Worm (Caenorhabditis elegans) whole organism, young adult: ENCODE results near the gene istr-1.

ENCODE experiments used
- C06A6.2 ChIP-seq: fragments of 200-800 bp; sonication (Bioruptor generic); conservative IDR thresholded peaks from 2 replicates; pipeline ENCODE4 v1.3.6; 2022; ENCODE audit warnings: missing genetic modification characterization, missing compliant biosample characterization
- F49E8.2 ChIP-seq: sonication (generic microtip); optimal IDR thresholded peaks from 3 replicates; lab custom pipeline; 2017; ENCODE audit warnings: missing genetic modification characterization, mild to moderate bottlenecking, missing compliant biosample characterization, antibody characterized with exemption, moderate library complexity; ENCODE audit not compliant: insufficient read depth
- F55B11.4 ChIP-seq: sonication (generic microtip); optimal IDR thresholded peaks from 2 replicates; lab custom pipeline; 2016; ENCODE audit warnings: missing compliant biosample characterization, missing genetic modification characterization, borderline replicate concordance; ENCODE audit not compliant: insufficient read depth
- K12H6.12 ChIP-seq: fragments of 200-800 bp; sonication (Bioruptor generic); optimal IDR thresholded peaks from 2 replicates; lab custom pipeline; 2018; ENCODE audit warnings: mild to moderate bottlenecking, missing genetic modification characterization, missing compliant biosample characterization
- T26A5.8 ChIP-seq: sonication (generic microtip); optimal IDR thresholded peaks from 2 replicates; lab custom pipeline; 2016; ENCODE audit warnings: missing genetic modification characterization, missing compliant biosample characterization
- Y56A3A.18 ChIP-seq: fragments of 200-800 bp; sonication (Bioruptor generic); IDR thresholded peaks from 2 replicates; pipeline ENCODE4 v1.3.6; 2022; ENCODE audit warnings: missing genetic modification reagents, missing genetic modification characterization, missing compliant biosample characterization
- Y95B8A.8 ChIP-seq: fragments of 200-800 bp; sonication (Bioruptor generic); IDR thresholded peaks from 2 replicates; pipeline ENCODE4 v1.3.6; 2022; ENCODE audit warnings: missing genetic modification reagents, missing genetic modification characterization, missing compliant biosample characterization
- atf-7 ChIP-seq: sonication (generic microtip); optimal IDR thresholded peaks from 2 replicates; lab custom pipeline; 2017; ENCODE audit warnings: mild to moderate bottlenecking, missing genetic modification characterization, missing compliant biosample characterization
- athp-1 ChIP-seq: sonication (generic microtip); optimal IDR thresholded peaks from 2 replicates; lab custom pipeline; 2017; ENCODE audit warnings: mild to moderate bottlenecking, missing genetic modification characterization, missing compliant biosample characterization
- attf-5 ChIP-seq: fragments of 200-800 bp; sonication (Bioruptor generic); optimal IDR thresholded peaks from 2 replicates; lab custom pipeline; 2018; ENCODE audit warnings: mild to moderate bottlenecking, missing genetic modification characterization, missing compliant biosample characterization
- bed-2 ChIP-seq: fragments of 200-800 bp; sonication (Bioruptor generic); IDR thresholded peaks from 2 replicates; pipeline ENCODE4 v1.3.6; 2022; ENCODE audit warnings: missing genetic modification reagents, missing genetic modification characterization, missing compliant biosample characterization
- ccch-3 ChIP-seq: fragments of 200-800 bp; sonication (Bioruptor generic); optimal IDR thresholded peaks from 2 replicates; lab custom pipeline; 2018; ENCODE audit warnings: mild to moderate bottlenecking, missing genetic modification characterization, missing compliant biosample characterization
- cebp-2 ChIP-seq: fragments of 200-800 bp; sonication (Bioruptor generic); IDR thresholded peaks from 2 replicates; pipeline ENCODE4 v1.3.6; 2022; ENCODE audit warnings: missing genetic modification characterization, missing compliant biosample characterization
- ceh-91 ChIP-seq: fragments of 200-800 bp; sonication (Bioruptor generic); IDR thresholded peaks from 2 replicates; pipeline ENCODE4 v1.3.6; 2022; ENCODE audit warnings: missing genetic modification reagents, missing genetic modification characterization, missing compliant biosample characterization
- chd-7 ChIP-seq: sonication (generic microtip); optimal IDR thresholded peaks from 2 replicates; lab custom pipeline; 2016; ENCODE audit warnings: mild to moderate bottlenecking, missing genetic modification characterization, moderate library complexity, missing compliant biosample characterization
- die-1 ChIP-seq: sonication (generic microtip); optimal IDR thresholded peaks from 2 replicates; lab custom pipeline; 2016; ENCODE audit warnings: missing genotype, mild to moderate bottlenecking, missing genetic modification characterization, missing compliant biosample characterization
- efl-1 ChIP-seq: fragments of 150-350 bp; optimal IDR thresholded peaks from 2 replicates; lab custom pipeline; 2014; ENCODE audit warnings: missing biosample characterization, missing genetic modification reagents, missing genetic modification characterization
- egl-18 ChIP-seq: fragments of 200-800 bp; sonication (Bioruptor generic); IDR thresholded peaks from 2 replicates; pipeline ENCODE4 v1.3.6; 2022; ENCODE audit warnings: missing genetic modification reagents, missing genetic modification characterization, missing compliant biosample characterization
- egrh-3 ChIP-seq: fragments of 200-800 bp; sonication (Bioruptor generic); IDR thresholded peaks from 2 replicates; pipeline ENCODE4 v1.3.6; 2022; ENCODE audit warnings: missing genetic modification reagents, missing genetic modification characterization, missing compliant biosample characterization
- ekl-4 ChIP-seq: fragments of 200-800 bp; sonication (Bioruptor generic); IDR thresholded peaks from 2 replicates; pipeline ENCODE4 v1.3.6; 2022; ENCODE audit warnings: missing genetic modification reagents, missing genetic modification characterization, missing compliant biosample characterization
- hlh-26 ChIP-seq: fragments of 200-800 bp; sonication (Bioruptor generic); conservative IDR thresholded peaks from 2 replicates; pipeline ENCODE4 v1.3.6; 2022; ENCODE audit warnings: missing genetic modification reagents, missing genetic modification characterization, missing compliant biosample characterization
- hmg-1.2 ChIP-seq: fragments of 200-800 bp; sonication (Bioruptor generic); IDR thresholded peaks from 2 replicates; pipeline ENCODE4 v1.3.6; 2022; ENCODE audit warnings: missing genetic modification reagents, missing genetic modification characterization, missing compliant biosample characterization
- hmg-20 ChIP-seq: fragments of 200-800 bp; sonication (Bioruptor generic); IDR thresholded peaks from 2 replicates; pipeline ENCODE4 v1.3.6; 2022; ENCODE audit warnings: missing genetic modification reagents, missing genetic modification characterization, missing compliant biosample characterization
- hrde-1 ChIP-seq: sonication (generic microtip); optimal IDR thresholded peaks from 2 replicates; lab custom pipeline; 2016; ENCODE audit warnings: missing genetic modification characterization, mild to moderate bottlenecking, missing compliant biosample characterization, moderate library complexity, missing genotype, missing genetic modification reagents, borderline replicate concordance
- hsf-1 ChIP-seq: fragments of 200-800 bp; sonication (Bioruptor generic); IDR thresholded peaks from 2 replicates; pipeline ENCODE4 v1.3.6; 2022; ENCODE audit warnings: missing genetic modification reagents, missing genetic modification characterization, missing compliant biosample characterization
- lag-1 ChIP-seq: fragments of 200-800 bp; sonication (Bioruptor generic); IDR thresholded peaks from 2 replicates; pipeline ENCODE4 v1.3.6; 2022; ENCODE audit warnings: missing genetic modification reagents, missing genetic modification characterization, missing compliant biosample characterization
- lin-26 ChIP-seq: fragments of 200-800 bp; sonication (Bioruptor generic); IDR thresholded peaks from 2 replicates; pipeline ENCODE4 v1.3.6; 2022; ENCODE audit warnings: missing genetic modification reagents, missing genetic modification characterization, missing compliant biosample characterization
- lir-1 ChIP-seq: fragments of 200-800 bp; sonication (Bioruptor generic); conservative IDR thresholded peaks from 2 replicates; pipeline ENCODE4 v1.3.6; 2022; ENCODE audit warnings: missing genetic modification reagents, missing genetic modification characterization, missing compliant biosample characterization
- lsl-1 ChIP-seq: fragments of 200-800 bp; sonication (Bioruptor generic); optimal IDR thresholded peaks from 2 replicates; lab custom pipeline; 2018; ENCODE audit warnings: mild to moderate bottlenecking, missing genetic modification characterization, moderate library complexity, missing compliant biosample characterization
- lsy-27 ChIP-seq: sonication (generic microtip); optimal IDR thresholded peaks from 2 replicates; lab custom pipeline; 2017; ENCODE audit warnings: missing genetic modification characterization, mild to moderate bottlenecking, missing compliant biosample characterization, antibody characterized with exemption, missing genotype, borderline replicate concordance; ENCODE audit not compliant: insufficient read depth
- nhr-120 ChIP-seq: fragments of 200-800 bp; sonication (Bioruptor generic); IDR thresholded peaks from 2 replicates; pipeline ENCODE4 v1.3.6; 2022; ENCODE audit warnings: missing genetic modification characterization, missing compliant biosample characterization
- nhr-27 ChIP-seq: fragments of 200-800 bp; sonication (Bioruptor generic); optimal IDR thresholded peaks from 2 replicates; lab custom pipeline; 2018; ENCODE audit warnings: mild to moderate bottlenecking, missing genetic modification characterization, moderate library complexity, missing compliant biosample characterization
- nhr-80 ChIP-seq: sonication (generic microtip); optimal IDR thresholded peaks from 2 replicates; lab custom pipeline; 2016; ENCODE audit warnings: missing genetic modification characterization, missing compliant biosample characterization
- rcor-1 ChIP-seq: fragments of 200-800 bp; sonication (Bioruptor generic); IDR thresholded peaks from 2 replicates; pipeline ENCODE4 v1.3.6; 2022; ENCODE audit warnings: missing genetic modification reagents, missing genetic modification characterization, missing compliant biosample characterization
- rec-8 ChIP-seq, 2 experiments: sonication (generic microtip); optimal IDR thresholded peaks; 2 replicates each; lab custom pipeline; 2016; ENCODE audit warnings: mild to moderate bottlenecking in 2 of 2, missing genetic modification characterization in 2 of 2, missing genetic modification reagents in 2 of 2, missing genotype in 2 of 2, missing biosample characterization in 1 of 2, missing compliant biosample characterization in 1 of 2, moderate library complexity in 1 of 2
- rpc-1 ChIP-seq, 2 experiments: fragments of 150-350 bp in 1 of 2; sonication (generic microtip) in 1 of 2; optimal IDR thresholded peaks; 2 replicates each; lab custom pipeline; 2014 to 2018; ENCODE audit warnings: missing biosample characterization in 1 of 2, missing genetic modification characterization in 1 of 2, missing genetic modification reagents in 1 of 2, missing genotype in 1 of 2
- sea-2 ChIP-seq: fragments of 200-800 bp; sonication (Bioruptor generic); IDR thresholded peaks from 2 replicates; pipeline ENCODE4 v1.3.6; 2022; ENCODE audit warnings: missing genetic modification characterization, missing compliant biosample characterization
- snpc-1.1 ChIP-seq: sonication (generic microtip); optimal IDR thresholded peaks from 2 replicates; lab custom pipeline; 2017; ENCODE audit warnings: missing genetic modification characterization, mild to moderate bottlenecking, missing compliant biosample characterization, antibody characterized with exemption, moderate library complexity, missing genotype, missing genetic modification reagents; ENCODE audit not compliant: insufficient read depth
- snpc-3.4 ChIP-seq: sonication (generic microtip); optimal IDR thresholded peaks from 2 replicates; lab custom pipeline; 2017; ENCODE audit warnings: missing genetic modification characterization, mild to moderate bottlenecking, missing compliant biosample characterization, antibody characterized with exemption, moderate library complexity, missing genotype, missing genetic modification reagents
- sptf-2 ChIP-seq: fragments of 200-800 bp; sonication (Bioruptor generic); optimal IDR thresholded peaks from 2 replicates; lab custom pipeline; 2018; ENCODE audit warnings: mild to moderate bottlenecking, missing genetic modification characterization, missing compliant biosample characterization
- tbx-9 ChIP-seq: sonication (generic microtip); optimal IDR thresholded peaks from 2 replicates; lab custom pipeline; 2016; ENCODE audit warnings: borderline replicate concordance, missing genetic modification characterization, inconsistent platforms, missing compliant biosample characterization
- tlf-1 ChIP-seq: fragments of 200-800 bp; sonication (Bioruptor generic); optimal IDR thresholded peaks from 2 replicates; lab custom pipeline; 2018; ENCODE audit warnings: mild to moderate bottlenecking, missing genetic modification characterization, missing compliant biosample characterization
- unc-130 ChIP-seq: sonication (generic microtip); optimal IDR thresholded peaks from 2 replicates; lab custom pipeline; 2016; ENCODE audit warnings: missing genetic modification reagents, missing genetic modification characterization, missing compliant biosample characterization
- unc-62 ChIP-seq: fragments of 150-350 bp; optimal IDR thresholded peaks from 2 replicates; lab custom pipeline; 2014; ENCODE audit warnings: missing biosample characterization, missing genetic modification reagents, missing genetic modification characterization
- ztf-22 ChIP-seq: fragments of 200-800 bp; sonication (Bioruptor generic); optimal IDR thresholded peaks from 2 replicates; lab custom pipeline; 2018; ENCODE audit warnings: mild to moderate bottlenecking, missing genetic modification characterization, moderate library complexity, missing compliant biosample characterization
- ztf-28 ChIP-seq: fragments of 200-800 bp; sonication (Bioruptor generic); IDR thresholded peaks from 2 replicates; pipeline ENCODE4 v1.3.6; 2022; ENCODE audit warnings: missing genetic modification reagents, missing genetic modification characterization, missing compliant biosample characterization
- ztf-3 ChIP-seq: fragments of 200-800 bp; sonication (Bioruptor generic); optimal IDR thresholded peaks from 2 replicates; lab custom pipeline; 2018; ENCODE audit warnings: mild to moderate bottlenecking, missing genetic modification characterization, missing compliant biosample characterization
- ztf-6 ChIP-seq: fragments of 200-800 bp; sonication (Bioruptor generic); IDR thresholded peaks from 2 replicates; pipeline ENCODE4 v1.3.6; 2022; ENCODE audit warnings: missing genetic modification reagents, missing genetic modification characterization, missing compliant biosample characterization

The istr-1 gene

ce11 chrV:12659426-12659825, 38.2 kb upstream of the istr-1 start, which contains the start of gene ccch-3:
TSS of gene ccch-3 (minus strand) at chrV:12659687.
- TF ChIP-seq tlf-1 (peak; percentile 59), egrh-3 (GFP tag; lab: Robert Waterston, UW) (no peak), ztf-28 (no peak), lir-1 (GFP tag; lab: Robert Waterston, UW) (0 out of 2 replicates have a peak, but pooled peaks have one; percentile 46), bed-2 (no peak), cebp-2 (GFP tag; lab: Robert Waterston, UW) (no peak), snpc-3.4 (tag; lab: Kevin White, UChicago) (peak; percentile 60), lsy-27 (tag; lab: Kevin White, UChicago) (no peak), ztf-6 (GFP tag; lab: Robert Waterston, UW) (no peak), lsl-1 (peak; percentile 52), unc-62 (GFP tag; lab: Kevin White, UChicago) (no peak), atf-7 (tag; lab: Kevin White, UChicago) (peak; percentile 65), F49E8.2 (tag; lab: Kevin White, UChicago) (peak; percentile 20), rpc-1 (optimal IDR thresholded peaks at IDR 0.05; lab: Kevin White, UChicago) (no peak), rpc-1 (tag; optimal IDR thresholded peaks at IDR 0.05; lab: Kevin White, UChicago) (no peak), chd-7 (tag; lab: Kevin White, UChicago) (peak; percentile 51), nhr-120 (no peak), die-1 (no peak), hlh-26 (GFP tag; lab: Robert Waterston, UW) (no peak), ccch-3 (GFP tag; lab: Kevin White, UChicago) (no peak), sea-2 (GFP tag; lab: Robert Waterston, UW) (no peak), K12H6.12 (tag; lab: Kevin White, UChicago) (peak; percentile 5), ztf-22 (GFP tag; lab: Kevin White, UChicago) (no peak), athp-1 (tag; lab: Kevin White, UChicago) (peak; percentile 32), nhr-27 (tag; lab: Kevin White, UChicago) (no peak), rec-8 (tag; optimal IDR thresholded peaks at IDR 0.05; lab: Kevin White, UChicago) (no peak), hrde-1 (tag; lab: Kevin White, UChicago) (peak; percentile 32), tbx-9 (tag; lab: Kevin White, UChicago) (no peak), hmg-20 (GFP tag; lab: Robert Waterston, UW) (0 out of 2 replicates have a peak, but pooled peaks have one; percentile 10), efl-1 (GFP tag; lab: Kevin White, UChicago) (no peak), C06A6.2 (GFP tag; lab: Robert Waterston, UW) (no peak), lin-26 (GFP tag; lab: Robert Waterston, UW) (peak; percentile 44; the same call in 1 of the 2 replicates), ztf-3 (no peak), snpc-1.1 (no peak), attf-5 (GFP tag; lab: Kevin White, UChicago) (peak; percentile 80), nhr-80 (tag; lab: Kevin White, UChicago) (peak; percentile 53), sptf-2 (peak; percentile 26), unc-130 (GFP tag; lab: Kevin White, UChicago) (peak; percentile 53), egl-18 (GFP tag; lab: Robert Waterston, UW) (no peak), lag-1 (GFP tag; lab: Robert Waterston, UW) (no peak), Y56A3A.18 (GFP tag; lab: Robert Waterston, UW) (no peak), hsf-1 (GFP tag; lab: Robert Waterston, UW) (peak; percentile 60; the same call in 1 of the 2 replicates), F55B11.4 (tag; lab: Kevin White, UChicago) (no peak), rcor-1 (GFP tag; lab: Robert Waterston, UW) (peak; percentile 71), ekl-4 (peak; percentile 83), T26A5.8 (tag; lab: Kevin White, UChicago) (no peak), Y95B8A.8 (GFP tag; lab: Robert Waterston, UW) (no peak), ceh-91 (GFP tag; lab: Robert Waterston, UW) (no peak), hmg-1.2 (GFP tag; lab: Robert Waterston, UW) (peak; percentile 67)
